Fruit fly (Drosophila melanogaster): ENCODE data around the gene Dscam2.

- no peak for TF ChIP-seq Dif (GFP tag; optimal IDR thresholded peaks at IDR 0.05; ENCODE audit: partially characterized antibody)
- TF ChIP-seq sv (GFP tag; optimal IDR thresholded peaks at IDR 0.05): no peak
- no peak for TF ChIP-seq Hnf4 (GFP tag; optimal IDR thresholded peaks at IDR 0.05)
- TF ChIP-seq Hr83 (GFP tag; optimal IDR thresholded peaks at IDR 0.05; ENCODE audit: poor library complexity, severe bottlenecking): no peak
Observed at dm6 chr3L:7189668-7190200, at the start of gene Dscam2.
